Fruit fly (Drosophila melanogaster) whole organism, embryonic: ENCODE results near the gene Dif.

Source experiments
- Adf1 ChIP-seq: fragments of 200-800 bp; sonication (Bioruptor generic); IDR thresholded peaks from 2 replicates; pipeline ENCODE4 v1.3.6; 2022; ENCODE audit warnings: missing biosample characterization, missing genetic modification characterization
- Atf6 ChIP-seq: fragments of 200-800 bp; sonication (Bioruptor generic); IDR thresholded peaks from 2 replicates; pipeline ENCODE4 v1.3.6; 2022; ENCODE audit warnings: missing biosample characterization, missing genetic modification characterization
- B-H2 ChIP-seq: fragments of 200-800 bp; sonication (Bioruptor generic); optimal IDR thresholded peaks from 2 replicates; lab custom pipeline; 2018; ENCODE audit warnings: missing biosample characterization, mild to moderate bottlenecking, missing genetic modification characterization
- Blimp-1 ChIP-seq: fragments of 200-800 bp; sonication (Bioruptor generic); optimal IDR thresholded peaks from 3 replicates; lab custom pipeline; 2018; ENCODE audit warnings: missing biosample characterization, missing genetic modification characterization, mild to moderate bottlenecking, moderate library complexity, missing genetic modification reagents
- CG10431 ChIP-seq: fragments of 200-800 bp; sonication (Bioruptor generic); optimal IDR thresholded peaks from 3 replicates; lab custom pipeline; 2018; ENCODE audit warnings: missing biosample characterization, mild to moderate bottlenecking, missing genetic modification characterization
- CG11695 ChIP-seq: fragments of 200-800 bp; sonication (Bioruptor generic); IDR thresholded peaks from 3 replicates; pipeline ENCODE4 v1.3.6; 2022; ENCODE audit warnings: missing biosample characterization, missing genetic modification characterization
- CG12236 ChIP-seq: fragments of 200-800 bp; sonication (Bioruptor generic); optimal IDR thresholded peaks from 2 replicates; lab custom pipeline; 2016; ENCODE audit warnings: missing biosample characterization, missing genetic modification characterization
- CG14965 ChIP-seq: fragments of 200-800 bp; sonication (Bioruptor generic); optimal IDR thresholded peaks from 2 replicates; lab custom pipeline; 2016; ENCODE audit warnings: missing biosample characterization, missing genetic modification characterization, borderline replicate concordance
- CG1647 ChIP-seq: fragments of 200-800 bp; sonication (Bioruptor generic); optimal IDR thresholded peaks from 3 replicates; lab custom pipeline; 2016; ENCODE audit warnings: missing biosample characterization, missing genetic modification characterization
- CG17186 ChIP-seq: fragments of 200-800 bp; sonication (Bioruptor generic); optimal IDR thresholded peaks from 3 replicates; lab custom pipeline; 2017; ENCODE audit warnings: missing biosample characterization, missing genetic modification reagents, missing genetic modification characterization
- CG17359 ChIP-seq: fragments of 200-800 bp; sonication (Bioruptor generic); optimal IDR thresholded peaks from 3 replicates; lab custom pipeline; 2018; ENCODE audit warnings: missing biosample characterization, mild to moderate bottlenecking, missing genetic modification characterization, moderate library complexity
- CG17385 ChIP-seq: fragments of 200-800 bp; sonication (Bioruptor generic); optimal IDR thresholded peaks from 3 replicates; lab custom pipeline; 2018; ENCODE audit warnings: missing biosample characterization, mild to moderate bottlenecking, missing genetic modification characterization
- CG17612 ChIP-seq: fragments of 200-800 bp; sonication (Bioruptor generic); IDR thresholded peaks from 2 replicates; pipeline ENCODE4 v1.3.6; 2022; ENCODE audit warnings: missing biosample characterization, missing genetic modification characterization
- CG30403 ChIP-seq: fragments of 200-800 bp; sonication (Bioruptor generic); optimal IDR thresholded peaks from 3 replicates; lab custom pipeline; 2016; ENCODE audit warnings: missing biosample characterization, missing genetic modification characterization
- CG32532 ChIP-seq: fragments of 200-800 bp; sonication (Bioruptor generic); IDR thresholded peaks from 2 replicates; pipeline ENCODE4 v1.3.6; 2022; ENCODE audit warnings: missing biosample characterization, missing genetic modification characterization
- CG32772 ChIP-seq: fragments of 200-800 bp; sonication (Bioruptor generic); IDR thresholded peaks from 2 replicates; pipeline ENCODE4 v1.3.6; 2022; ENCODE audit warnings: missing biosample characterization, missing genetic modification characterization
- CG3281 ChIP-seq: fragments of 200-800 bp; sonication (Bioruptor generic); optimal IDR thresholded peaks from 3 replicates; lab custom pipeline; 2017; ENCODE audit warnings: missing biosample characterization, mild to moderate bottlenecking, missing genetic modification characterization
- CG3726 ChIP-seq: fragments of 200-800 bp; sonication (Bioruptor generic); IDR thresholded peaks from 3 replicates; pipeline ENCODE4, ENCODE4 v1.3.6; 2022; ENCODE audit warnings: missing biosample characterization, missing genetic modification characterization
- CG42726 ChIP-seq: fragments of 200-800 bp; sonication (Bioruptor generic); IDR thresholded peaks from 2 replicates; pipeline ENCODE4 v1.3.6; 2022; ENCODE audit warnings: missing biosample characterization, missing genetic modification characterization; ENCODE audit not compliant: partially characterized antibody
- CG6813 ChIP-seq: fragments of 200-800 bp; sonication (Bioruptor generic); optimal IDR thresholded peaks from 2 replicates; lab custom pipeline; 2017; ENCODE audit warnings: missing biosample characterization, missing genetic modification characterization, mild to moderate bottlenecking, moderate library complexity, missing genetic modification reagents
- CG6854 ChIP-seq: fragments of 200-800 bp; sonication (Bioruptor generic); optimal IDR thresholded peaks from 3 replicates; lab custom pipeline; 2017; ENCODE audit warnings: missing biosample characterization, mild to moderate bottlenecking, missing genetic modification characterization
- CG7271 ChIP-seq: fragments of 200-800 bp; sonication (Bioruptor generic); optimal IDR thresholded peaks from 2 replicates; lab custom pipeline; 2018; ENCODE audit warnings: missing biosample characterization, mild to moderate bottlenecking, missing genetic modification characterization, moderate library complexity
- CG9876 ChIP-seq: fragments of 200-800 bp; sonication (Bioruptor generic); optimal IDR thresholded peaks from 2 replicates; lab custom pipeline; 2016; ENCODE audit warnings: missing biosample characterization, missing genetic modification characterization
- Doc2 ChIP-seq: fragments of 200-800 bp; sonication (Bioruptor generic); IDR thresholded peaks from 2 replicates; pipeline ENCODE4 v1.3.6; 2022; ENCODE audit warnings: missing biosample characterization, missing genetic modification characterization
- Eip74EF ChIP-seq, 2 experiments: fragments of 200-800 bp in 1 of 2; fragments of >200 bp in 1 of 2; sonication (Bioruptor generic) in 1 of 2; optimal IDR thresholded peaks; 2 replicates each; lab custom pipeline; 2017 to 2019; ENCODE audit warnings: missing biosample characterization in 2 of 2, missing genetic modification characterization in 2 of 2, mild to moderate bottlenecking in 1 of 2, moderate library complexity in 1 of 2
- Fer1 ChIP-seq: fragments of 200-800 bp; sonication (Bioruptor generic); optimal IDR thresholded peaks from 2 replicates; lab custom pipeline; 2017; ENCODE audit warnings: missing biosample characterization, mild to moderate bottlenecking, missing genetic modification characterization
- HHEX ChIP-seq: fragments of 200-800 bp; sonication (Bioruptor generic); optimal IDR thresholded peaks from 3 replicates; lab custom pipeline; 2017; ENCODE audit warnings: missing biosample characterization, mild to moderate bottlenecking, missing genetic modification characterization, missing genetic modification reagents
- HLH3B ChIP-seq: fragments of 200-800 bp; sonication (Bioruptor generic); IDR thresholded peaks from 2 replicates; pipeline ENCODE4 v1.3.6; 2022; ENCODE audit warnings: missing biosample characterization, missing genetic modification characterization
- Kr ChIP-seq: fragments of 200-800 bp; sonication (Bioruptor generic); optimal IDR thresholded peaks from 2 replicates; lab custom pipeline; 2017; ENCODE audit warnings: missing biosample characterization, mild to moderate bottlenecking, missing genetic modification characterization
- Lhr ChIP-seq: fragments of 200-800 bp; sonication (Bioruptor generic); optimal IDR thresholded peaks from 3 replicates; lab custom pipeline; 2017; ENCODE audit warnings: mild to moderate bottlenecking, missing biosample characterization, missing genetic modification reagents, missing genetic modification characterization
- Ravus ChIP-seq: fragments of 200-800 bp; sonication (Bioruptor generic); IDR thresholded peaks from 2 replicates; pipeline ENCODE4 v1.3.6; 2022; ENCODE audit warnings: missing biosample characterization, missing genetic modification characterization
- Sox100B ChIP-seq: fragments of 200-800 bp; sonication (Bioruptor generic); optimal IDR thresholded peaks from 3 replicates; lab custom pipeline; 2018; ENCODE audit warnings: missing biosample characterization, mild to moderate bottlenecking, missing genetic modification characterization
- Stat92E ChIP-seq, 3 experiments: fragments of >200 bp in 2 of 3; fragments of 200-800 bp in 1 of 3; sonication (Bioruptor generic) in 1 of 3; optimal IDR thresholded peaks; 2 replicates each; lab custom pipeline; 2017 to 2019; ENCODE audit warnings: missing biosample characterization in 3 of 3, missing genetic modification characterization in 3 of 3, mild to moderate bottlenecking in 1 of 3, moderate library complexity in 1 of 3
- ab ChIP-seq: fragments of 200-800 bp; sonication (Bioruptor generic); optimal IDR thresholded peaks from 2 replicates; lab custom pipeline; 2016; ENCODE audit warnings: missing biosample characterization, missing genetic modification characterization
- amos ChIP-seq: fragments of 200-800 bp; sonication (Bioruptor generic); IDR thresholded peaks from 2 replicates; pipeline ENCODE4 v1.3.6; 2022; ENCODE audit warnings: missing biosample characterization, missing genetic modification characterization; ENCODE audit not compliant: partially characterized antibody
- bowl ChIP-seq: fragments of 200-800 bp; sonication (Bioruptor generic); IDR thresholded peaks from 2 replicates; pipeline ENCODE4 v1.3.6; 2022; ENCODE audit warnings: missing biosample characterization, missing genetic modification characterization
- caup ChIP-seq: fragments of 200-800 bp; sonication (Bioruptor generic); optimal IDR thresholded peaks from 3 replicates; lab custom pipeline; 2017; ENCODE audit warnings: missing biosample characterization, mild to moderate bottlenecking, missing genetic modification characterization, moderate library complexity; ENCODE audit not compliant: severe bottlenecking
- dysf ChIP-seq: fragments of 200-800 bp; sonication (Bioruptor generic); IDR thresholded peaks from 3 replicates; pipeline ENCODE4 v1.3.6; 2022; ENCODE audit warnings: missing biosample characterization, missing genetic modification characterization
- fd3F ChIP-seq: fragments of 200-800 bp; sonication (Bioruptor generic); optimal IDR thresholded peaks from 2 replicates; lab custom pipeline; 2018; ENCODE audit warnings: missing biosample characterization, mild to moderate bottlenecking, missing genetic modification characterization, moderate library complexity
- ftz-f1 ChIP-seq: fragments of 200-800 bp; sonication (Bioruptor generic); optimal IDR thresholded peaks from 2 replicates; lab custom pipeline; 2016; ENCODE audit warnings: missing biosample characterization, missing genetic modification characterization
- grn ChIP-seq: fragments of 200-800 bp; sonication (Bioruptor generic); optimal IDR thresholded peaks from 3 replicates; lab custom pipeline; 2017; ENCODE audit warnings: missing biosample characterization, missing genetic modification characterization
- inv ChIP-seq: fragments of 200-800 bp; sonication (Bioruptor generic); IDR thresholded peaks from 2 replicates; pipeline ENCODE4 v1.3.6; 2022; ENCODE audit warnings: missing biosample characterization, missing genetic modification characterization; ENCODE audit not compliant: partially characterized antibody
- ken ChIP-seq: fragments of 200-800 bp; sonication (Bioruptor generic); IDR thresholded peaks from 3 replicates; pipeline ENCODE4 v1.3.6; 2022; ENCODE audit warnings: missing biosample characterization, missing genetic modification characterization
- lab ChIP-seq: fragments of 200-800 bp; sonication (Bioruptor generic); optimal IDR thresholded peaks from 3 replicates; lab custom pipeline; 2017; ENCODE audit warnings: missing biosample characterization, missing genetic modification characterization, mild to moderate bottlenecking, moderate library complexity, missing genetic modification reagents
- pnt ChIP-seq: fragments of 200-800 bp; sonication (Bioruptor generic); optimal IDR thresholded peaks from 3 replicates; lab custom pipeline; 2016; ENCODE audit warnings: missing biosample characterization, missing genetic modification characterization
- pzg ChIP-seq: fragments of 200-800 bp; sonication (Bioruptor generic); optimal IDR thresholded peaks from 3 replicates; lab custom pipeline; 2018; ENCODE audit warnings: missing biosample characterization, mild to moderate bottlenecking, missing genetic modification characterization, moderate library complexity
- ro ChIP-seq: fragments of 200-800 bp; sonication (Bioruptor generic); IDR thresholded peaks from 2 replicates; pipeline ENCODE4 v1.3.6; 2022; ENCODE audit warnings: missing biosample characterization, missing genetic modification characterization
- unc-4 ChIP-seq: fragments of 200-800 bp; sonication (Bioruptor generic); IDR thresholded peaks from 2 replicates; pipeline ENCODE4 v1.3.6; 2022; ENCODE audit warnings: missing biosample characterization, missing genetic modification characterization; ENCODE audit not compliant: partially characterized antibody
- wdn ChIP-seq: fragments of 200-800 bp; sonication (Bioruptor generic); IDR thresholded peaks from 2 replicates; pipeline ENCODE4 v1.3.6; 2022; ENCODE audit warnings: missing biosample characterization, missing genetic modification characterization

Gene Dif

DNA sequence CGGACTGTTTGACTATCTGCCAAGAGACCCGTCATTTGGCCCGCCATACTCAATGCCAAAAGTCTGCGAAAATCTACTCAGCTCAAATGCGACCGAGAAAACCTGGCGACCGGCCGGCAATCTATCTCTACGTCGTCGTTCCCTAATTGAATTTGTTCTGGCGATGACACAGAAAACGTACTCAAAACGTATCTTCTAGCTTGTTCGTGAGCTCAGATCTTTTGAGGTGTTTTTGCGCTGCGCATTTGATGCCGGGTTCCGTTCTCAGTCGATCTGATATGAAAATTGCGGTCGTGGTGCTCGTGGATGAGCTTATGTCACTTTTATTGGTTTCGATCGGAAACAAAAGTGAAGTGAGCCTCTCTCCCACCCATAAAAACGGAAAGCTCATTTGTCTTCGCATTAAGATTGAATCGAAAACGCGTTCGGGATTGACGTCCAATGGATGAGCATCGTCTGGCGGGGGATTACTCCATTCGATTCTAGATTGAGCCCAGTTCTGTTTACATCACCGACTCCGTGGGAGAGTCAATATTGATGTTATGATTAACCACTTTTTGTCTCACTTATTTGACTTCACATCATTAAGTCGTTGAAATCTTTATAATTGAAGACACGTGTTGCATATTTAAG is 45.1 kb downstream of the Dif start (continued):
- TF ChIP-seq CG1647: peak; percentile 3
- no peak for TF ChIP-seq unc-4 (GFP tag; lab: Robert Waterston, UW)
- TF ChIP-seq CG3726 (GFP tag; lab: Robert Waterston, UW): no peak
- TF ChIP-seq ftz-f1: no peak
- TF ChIP-seq Sox100B (GFP tag; lab: Kevin White, UChicago): peak; percentile 8
- peak; percentile 62 for TF ChIP-seq lab (GFP tag; lab: Kevin White, UChicago)
- TF ChIP-seq caup (GFP tag; lab: Kevin White, UChicago): peak; percentile 64
- no peak for TF ChIP-seq Ravus (GFP tag; lab: Robert Waterston, UW)
- TF ChIP-seq CG6813: no peak
- no peak for TF ChIP-seq CG11695 (GFP tag; lab: Robert Waterston, UW)
- TF ChIP-seq CG42726 (GFP tag; lab: Robert Waterston, UW): no peak
- no peak for TF ChIP-seq Stat92E (GFP tag; optimal IDR thresholded peaks at IDR 0.05; lab: Kevin White, UChicago)
- no peak for TF ChIP-seq inv (GFP tag; lab: Robert Waterston, UW)
- no peak for TF ChIP-seq dysf (GFP tag; lab: Robert Waterston, UW)
- no peak for TF ChIP-seq pzg
- TF ChIP-seq CG6854 (GFP tag; lab: Kevin White, UChicago): no peak
- TF ChIP-seq Doc2: no peak
- TF ChIP-seq CG3281 (GFP tag; lab: Kevin White, UChicago): peak; percentile 58
- no peak for TF ChIP-seq CG10431 (GFP tag; lab: Kevin White, UChicago)
- TF ChIP-seq ab (GFP tag; lab: Kevin White, UChicago): no peak
- no peak for TF ChIP-seq CG32532
- no peak for TF ChIP-seq CG17186 (GFP tag; lab: Kevin White, UChicago)
- TF ChIP-seq CG17359 (tag; lab: Kevin White, UChicago): peak; percentile 20
- TF ChIP-seq Atf6 (GFP tag; lab: Robert Waterston, UW): 0 out of 2 replicates have a peak, but pooled peaks have one; percentile 6
- no peak for TF ChIP-seq ro
- TF ChIP-seq Fer1 (GFP tag; lab: Kevin White, UChicago): peak; percentile 18
- no peak for TF ChIP-seq pnt (GFP tag; lab: Kevin White, UChicago)
- no peak for TF ChIP-seq Lhr (GFP tag; lab: Kevin White, UChicago)
- peak; percentile 6 for TF ChIP-seq Blimp-1 (GFP tag; lab: Kevin White, UChicago)
- TF ChIP-seq CG12236 (GFP tag; lab: Kevin White, UChicago): no peak
- peak; percentile 22 for TF ChIP-seq HHEX (GFP tag; lab: Kevin White, UChicago)
- TF ChIP-seq wdn (GFP tag; lab: Robert Waterston, UW): 0 out of 2 replicates have a peak, but pooled peaks have one; percentile 12
- peak; percentile 20 for TF ChIP-seq B-H2 (GFP tag; lab: Kevin White, UChicago)
- TF ChIP-seq CG32772 (GFP tag; lab: Robert Waterston, UW): no peak
- TF ChIP-seq CG30403 (GFP tag; lab: Kevin White, UChicago): no peak
- TF ChIP-seq ken (GFP tag; lab: Robert Waterston, UW): no peak
- TF ChIP-seq CG17385: peak; percentile 5
- no peak for TF ChIP-seq Kr (GFP tag; lab: Kevin White, UChicago)
- no peak for TF ChIP-seq bowl
- peak; percentile 5 for TF ChIP-seq grn (GFP tag; lab: Kevin White, UChicago)
- TF ChIP-seq CG9876: no peak
- no peak; the same call in 1 of the 2 replicates for TF ChIP-seq amos (GFP tag; lab: Robert Waterston, UW)
- TF ChIP-seq CG7271 (tag; lab: Kevin White, UChicago): no peak
- no peak for TF ChIP-seq HLH3B
- no peak for TF ChIP-seq CG17612
- no peak for TF ChIP-seq Eip74EF (GFP tag; optimal IDR thresholded peaks at IDR 0.05; lab: Kevin White, UChicago)
- TF ChIP-seq CG14965 (GFP tag; lab: Kevin White, UChicago): no peak
- TF ChIP-seq fd3F (GFP tag; lab: Kevin White, UChicago): no peak
- no peak for TF ChIP-seq Adf1 (GFP tag; lab: Robert Waterston, UW)
